Worm (Caenorhabditis elegans): ENCODE data around the gene Y52E8A.6.

DNA sequence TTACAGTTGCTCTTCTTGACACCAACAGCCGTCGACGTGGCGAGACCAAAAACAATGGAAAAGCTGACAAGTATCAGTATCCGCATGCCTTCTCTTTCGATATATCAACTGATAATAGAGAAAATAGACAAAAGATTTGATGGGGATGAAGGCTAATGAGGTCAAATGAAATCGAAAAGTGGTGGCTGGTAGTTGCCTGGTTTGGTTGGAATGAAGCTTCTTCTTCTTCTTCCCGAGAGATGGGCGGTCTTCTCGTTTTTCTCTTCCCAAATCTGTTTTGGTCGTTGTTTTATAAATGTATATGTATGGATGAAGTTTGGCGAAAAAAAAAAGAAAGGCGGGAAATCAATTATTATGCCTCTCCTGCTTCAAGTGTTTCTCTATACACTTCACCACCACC is 38.0 kb downstream of the Y52E8A.6 start, which contains the start of gene C01F1.5:
- TF ChIP-seq elt-1 (tag; optimal IDR thresholded peaks at IDR 0.05), result no peak
- TF ChIP-seq nhr-77 (tag; optimal IDR thresholded peaks at IDR 0.05), result no peak
- no peak for TF ChIP-seq unc-62 (GFP tag; optimal IDR thresholded peaks at IDR 0.05)
- TF ChIP-seq elt-3 (tag; optimal IDR thresholded peaks at IDR 0.05), result no peak
- no peak for TF ChIP-seq lin-13 (GFP tag; optimal IDR thresholded peaks at IDR 0.05)
- TF ChIP-seq nhr-237 (tag; optimal IDR thresholded peaks at IDR 0.05), result no peak
- no peak for TF ChIP-seq mdl-1 (tag; optimal IDR thresholded peaks at IDR 0.05)

All from whole organism, L2 larva.